Fruit fly (Drosophila melanogaster) whole organism, adult: ENCODE data around the gene CG13110.

Experiments
- CG14711 ChIP-seq: fragments of 200-800 bp; sonication (Bioruptor generic); optimal IDR thresholded peaks from 2 replicates; lab custom pipeline; 2018; ENCODE audit warnings: missing biosample characterization, mild to moderate bottlenecking, missing genetic modification characterization, moderate library complexity
- CG33017 ChIP-seq: fragments of 200-800 bp; sonication (Bioruptor generic); optimal IDR thresholded peaks from 2 replicates; lab custom pipeline; 2018; ENCODE audit warnings: missing biosample characterization, mild to moderate bottlenecking, missing genetic modification characterization, moderate library complexity
- CG5204 ChIP-seq: fragments of 200-800 bp; sonication (Bioruptor generic); optimal IDR thresholded peaks from 2 replicates; lab custom pipeline; 2016; ENCODE audit warnings: missing biosample characterization, missing genetic modification characterization
- CG7045 ChIP-seq: fragments of 200-800 bp; sonication (Bioruptor generic); optimal IDR thresholded peaks from 2 replicates; lab custom pipeline; 2017; ENCODE audit warnings: missing biosample characterization, mild to moderate bottlenecking, missing genetic modification characterization
- Hr96 ChIP-seq: fragments of 200-800 bp; sonication (Bioruptor generic); optimal IDR thresholded peaks from 2 replicates; lab custom pipeline; 2016; ENCODE audit warnings: missing biosample characterization, missing genetic modification characterization
- Mnt ChIP-seq: fragments of 200-800 bp; sonication (Bioruptor generic); optimal IDR thresholded peaks from 2 replicates; lab custom pipeline; 2016; ENCODE audit warnings: missing biosample characterization, mild to moderate bottlenecking, missing genetic modification characterization
- cic ChIP-seq: fragments of 200-800 bp; sonication (Bioruptor generic); optimal IDR thresholded peaks from 2 replicates; lab custom pipeline; 2017; ENCODE audit warnings: missing biosample characterization, mild to moderate bottlenecking, missing genetic modification characterization, moderate library complexity
- toe ChIP-seq: fragments of 200-800 bp; sonication (Bioruptor generic); optimal IDR thresholded peaks from 2 replicates; lab custom pipeline; 2016; ENCODE audit warnings: missing biosample characterization, missing genetic modification characterization

DNA sequence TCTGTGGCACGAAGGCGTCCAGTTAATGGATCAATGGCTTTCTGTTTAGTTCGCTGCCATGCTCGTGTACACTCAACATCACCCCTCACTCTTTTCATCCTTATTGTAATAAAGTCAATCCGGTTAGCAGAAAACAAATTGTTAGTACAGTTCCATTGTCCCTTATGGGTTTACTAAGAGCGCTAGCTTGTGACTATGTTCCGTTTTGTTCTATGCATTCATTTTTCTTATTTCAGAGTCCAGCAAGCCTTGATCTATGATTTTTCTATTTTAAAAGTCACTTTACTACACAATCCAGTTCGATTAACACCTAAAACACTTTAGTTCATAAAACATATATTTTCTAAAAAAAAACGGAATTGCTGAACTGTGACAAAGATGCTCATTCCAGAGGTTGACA is at the start of gene CG13110:
- no peak for TF ChIP-seq CG5204 (GFP tag; lab: Kevin White, UChicago)
- no peak for TF ChIP-seq Mnt
- TF ChIP-seq toe, result no peak
- TF ChIP-seq CG7045 (GFP tag; lab: Kevin White, UChicago), result no peak
- no peak for TF ChIP-seq CG33017
- TF ChIP-seq CG14711, result no peak
- no peak for TF ChIP-seq Hr96 (GFP tag; lab: Kevin White, UChicago)
- TF ChIP-seq cic (GFP tag; lab: Kevin White, UChicago), result no peak
